Worm (Caenorhabditis elegans) whole organism, young adult: ENCODE measurements around the gene F09F7.5.

ENCODE experiments used
- F23B12.7 ChIP-seq: sonication (generic microtip); optimal IDR thresholded peaks from 2 replicates; lab custom pipeline; 2017; ENCODE audit warnings: missing genetic modification characterization, mild to moderate bottlenecking, missing compliant biosample characterization, antibody characterized with exemption, moderate library complexity; ENCODE audit not compliant: insufficient read depth
- ceh-27 ChIP-seq: fragments of 200-800 bp; sonication (Bioruptor generic); optimal IDR thresholded peaks from 2 replicates; lab custom pipeline; 2018; ENCODE audit warnings: mild to moderate bottlenecking, missing genetic modification characterization, moderate library complexity, missing compliant biosample characterization
- ets-4 ChIP-seq: fragments of 200-800 bp; sonication (Bioruptor generic); optimal IDR thresholded peaks from 2 replicates; lab custom pipeline; 2018; ENCODE audit warnings: mild to moderate bottlenecking, missing genetic modification characterization, missing compliant biosample characterization
- madf-10 ChIP-seq: sonication (generic microtip); optimal IDR thresholded peaks from 2 replicates; lab custom pipeline; 2016; ENCODE audit warnings: mild to moderate bottlenecking, missing genetic modification characterization, missing compliant biosample characterization
- pha-4 ChIP-seq: fragments of 150-350 bp; sonication (generic microtip); optimal IDR thresholded peaks from 2 replicates; lab custom pipeline; 2014; ENCODE audit warnings: missing biosample characterization, missing genetic modification reagents, missing genetic modification characterization
- snpc-4 ChIP-seq, 5 experiments: fragments of 150-350 bp in 1 of 5; sonication (generic microtip) in 4 of 5; optimal IDR thresholded peaks; 2 replicates each; lab custom pipeline; 2014 to 2018; ENCODE audit warnings: missing genetic modification characterization in 5 of 5, missing biosample characterization in 3 of 5, antibody characterized with exemption in 2 of 5, mild to moderate bottlenecking in 2 of 5, missing compliant biosample characterization in 2 of 5, missing genotype in 2 of 5, moderate library complexity in 2 of 5, missing genetic modification reagents in 1 of 5
- unc-62 ChIP-seq: fragments of 150-350 bp; optimal IDR thresholded peaks from 2 replicates; lab custom pipeline; 2014; ENCODE audit warnings: missing biosample characterization, missing genetic modification reagents, missing genetic modification characterization
- ztf-28 ChIP-seq: fragments of 200-800 bp; sonication (Bioruptor generic); IDR thresholded peaks from 2 replicates; pipeline ENCODE4 v1.3.6; 2022; ENCODE audit warnings: missing genetic modification reagents, missing genetic modification characterization, missing compliant biosample characterization

DNA sequence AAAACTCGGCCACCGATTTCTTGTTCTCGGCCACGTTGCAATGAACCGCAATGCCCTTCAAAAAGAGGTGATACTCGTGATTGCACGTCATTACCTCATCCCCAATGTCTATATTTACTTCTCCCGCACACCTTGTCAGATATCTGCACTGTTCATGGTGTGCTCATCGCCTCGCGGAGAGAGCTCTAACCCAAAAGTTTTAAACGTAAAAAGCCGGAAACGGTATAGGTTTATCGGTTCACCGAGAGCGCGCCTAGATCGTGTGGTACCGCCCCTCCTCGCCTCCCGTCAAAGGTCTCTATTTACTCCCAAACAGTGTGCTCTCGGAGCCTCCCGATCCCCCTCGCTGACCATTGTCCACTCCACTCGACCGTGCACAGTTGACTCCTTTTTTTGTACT is 37.9 kb downstream of the F09F7.5 start, which contains the start of gene F56D2.3:
- TF ChIP-seq pha-4 (tag; lab: Kevin White, UChicago) = no peak
- TF ChIP-seq F23B12.7 (tag; lab: Kevin White, UChicago) = no peak
- TF ChIP-seq ceh-27 (GFP tag; lab: Kevin White, UChicago) = no peak
- no peak for TF ChIP-seq ztf-28
- TF ChIP-seq unc-62 = no peak
- TF ChIP-seq ets-4 = no peak
- TF ChIP-seq snpc-4 (GFP tag; optimal IDR thresholded peaks at IDR 0.05; lab: Kevin White, UChicago) = no peak
- no peak for TF ChIP-seq snpc-4 (tag; optimal IDR thresholded peaks at IDR 0.05; lab: Kevin White, UChicago)
- no peak for TF ChIP-seq madf-10 (tag; lab: Kevin White, UChicago)
